Fruit fly (Drosophila melanogaster): Measurements from ENCODE around the gene atk.

Gene atk

dm6 chr3L:20405971-20406948 lies 58.4 kb downstream of the atk start:
- 0 out of 3 replicates have a peak, but pooled peaks have one; percentile 15 for TF ChIP-seq CG4496 (GFP tag; IDR thresholded peaks at IDR 0.05)
- TF ChIP-seq rn (GFP tag; IDR thresholded peaks at IDR 0.05), result no peak

- TF ChIP-seq CG9948 (tag; optimal IDR thresholded peaks at IDR 0.05) (no peak), CG14655 (GFP tag; optimal IDR thresholded peaks at IDR 0.05) (no peak), D1 (tag; optimal IDR thresholded peaks at IDR 0.05) (no peak), CG4496 (GFP tag; IDR thresholded peaks at IDR 0.05) (no peak), CG17806 (tag; optimal IDR thresholded peaks at IDR 0.05) (no peak), CG34367 (tag; optimal IDR thresholded peaks at IDR 0.05) (no peak), CG8159 (tag; optimal IDR thresholded peaks at IDR 0.05) (no peak), fd96Ca (GFP tag; IDR thresholded peaks at IDR 0.05) (no peak), CG13204 (GFP tag; optimal IDR thresholded peaks at IDR 0.05) (no peak), EcR (GFP tag; optimal IDR thresholded peaks at IDR 0.05) (no peak), Pif1B (GFP tag; optimal IDR thresholded peaks at IDR 0.05) (no peak), Ets98B (GFP tag; IDR thresholded peaks at IDR 0.05) (no peak), CG15710 (tag; optimal IDR thresholded peaks at IDR 0.05) (no peak), rn (GFP tag; IDR thresholded peaks at IDR 0.05) (no peak), Pif1A (GFP tag; optimal IDR thresholded peaks at IDR 0.05) (no peak), CG12605 (GFP tag; IDR thresholded peaks at IDR 0.05) (no peak)
Measured at dm6 chr3L:20405337-20405887, 59.2 kb downstream of the atk start.
